Worm (Caenorhabditis elegans) whole organism, early embryonic: ENCODE data around the gene nos-1.

Experiments used
- B0310.2 ChIP-seq: sonication (generic microtip); optimal IDR thresholded peaks from 2 replicates; lab custom pipeline; 2016; ENCODE audit warnings: mild to moderate bottlenecking, missing genetic modification characterization, missing compliant biosample characterization
- F13C5.2 ChIP-seq: sonication (generic microtip); optimal IDR thresholded peaks from 2 replicates; lab custom pipeline; 2017; ENCODE audit warnings: mild to moderate bottlenecking, missing genetic modification characterization, inconsistent platforms, missing compliant biosample characterization
- aly-1 ChIP-seq: sonication (generic microtip); optimal IDR thresholded peaks from 2 replicates; lab custom pipeline; 2016; ENCODE audit warnings: missing genetic modification characterization, missing compliant biosample characterization
- ama-1 ChIP-seq: fragments of 150-350 bp; optimal IDR thresholded peaks from 2 replicates; lab custom pipeline; 2014
- ceh-13 ChIP-seq: fragments of 200-800 bp; sonication (Bioruptor generic); optimal IDR thresholded peaks from 2 replicates; lab custom pipeline; 2018; ENCODE audit warnings: mild to moderate bottlenecking, missing genetic modification characterization, missing compliant biosample characterization
- ceh-36 ChIP-seq: sonication (generic microtip); optimal IDR thresholded peaks from 2 replicates; lab custom pipeline; 2016; ENCODE audit warnings: missing genetic modification characterization, inconsistent platforms, missing compliant biosample characterization
- ets-7 ChIP-seq: sonication (generic microtip); optimal IDR thresholded peaks from 2 replicates; lab custom pipeline; 2016; ENCODE audit warnings: missing genotype, missing genetic modification characterization, missing compliant biosample characterization
- flt-1 ChIP-seq: fragments of 200-800 bp; sonication (Bioruptor generic); IDR thresholded peaks from 2 replicates; pipeline ENCODE4 v1.3.6; 2022; ENCODE audit warnings: missing genetic modification characterization, missing compliant biosample characterization
- hmbx-1 ChIP-seq: sonication (generic microtip); optimal IDR thresholded peaks from 2 replicates; lab custom pipeline; 2016; ENCODE audit warnings: mild to moderate bottlenecking, missing genetic modification characterization, missing compliant biosample characterization
- hmg-4 ChIP-seq: fragments of 200-800 bp; sonication (Bioruptor generic); optimal IDR thresholded peaks from 2 replicates; lab custom pipeline; 2018; ENCODE audit warnings: mild to moderate bottlenecking, missing genetic modification characterization, missing compliant biosample characterization
- hnd-1 ChIP-seq: sonication (generic microtip); optimal IDR thresholded peaks from 2 replicates; lab custom pipeline; 2016; ENCODE audit warnings: missing genetic modification characterization, missing compliant biosample characterization
- pes-1 ChIP-seq: fragments of 200-800 bp; sonication (Bioruptor generic); IDR thresholded peaks from 2 replicates; pipeline ENCODE4 v1.3.6; 2022; ENCODE audit warnings: missing genetic modification reagents, missing genetic modification characterization, missing compliant biosample characterization
- scrt-1 ChIP-seq: fragments of 200-800 bp; sonication (Bioruptor generic); IDR thresholded peaks from 2 replicates; pipeline ENCODE4 v1.3.6; 2022; ENCODE audit warnings: missing genetic modification characterization, missing compliant biosample characterization
- sea-1 ChIP-seq: fragments of 200-800 bp; sonication (Bioruptor generic); conservative IDR thresholded peaks from 2 replicates; pipeline ENCODE4 v1.3.6; 2022; ENCODE audit warnings: missing genetic modification characterization, missing compliant biosample characterization
- tbx-11 ChIP-seq: fragments of 200-800 bp; sonication (Bioruptor generic); IDR thresholded peaks from 2 replicates; pipeline ENCODE4 v1.3.6; 2022; ENCODE audit warnings: missing genetic modification characterization, missing compliant biosample characterization
- tbx-37 ChIP-seq: fragments of 200-800 bp; sonication (Bioruptor generic); conservative IDR thresholded peaks from 2 replicates; pipeline ENCODE4 v1.3.6; 2022; ENCODE audit warnings: missing genetic modification reagents, missing genetic modification characterization, missing compliant biosample characterization
- tra-4 ChIP-seq: sonication (generic microtip); optimal IDR thresholded peaks from 2 replicates; lab custom pipeline; 2017; ENCODE audit warnings: missing genetic modification characterization, missing compliant biosample characterization

nos-1 gene

ce11 chrII:10982017-10982416 is 29.1 kb upstream of the nos-1 start:
- no peak for TF ChIP-seq tra-4 (tag; lab: Kevin White, UChicago)
- TF ChIP-seq F13C5.2 (tag; lab: Kevin White, UChicago): no peak
- no peak for TF ChIP-seq ceh-36
- no peak for TF ChIP-seq pes-1 (GFP tag; lab: Robert Waterston, UW)
- no peak for TF ChIP-seq ets-7
- no peak for TF ChIP-seq aly-1 (tag; lab: Kevin White, UChicago)
- TF ChIP-seq tbx-37: no peak
- TF ChIP-seq ceh-13 (GFP tag; lab: Kevin White, UChicago): no peak
- no peak for TF ChIP-seq ama-1 (lab: Kevin White, UChicago)
- TF ChIP-seq flt-1 (GFP tag; lab: Robert Waterston, UW): no peak

ce11 chrII:10975239-10975638 is 22.3 kb upstream of the nos-1 start, which contains the start of gene ptp-3:
ptp-3 (plus strand) TSS chrII:10975539.
- TF ChIP-seq aly-1 (tag; lab: Kevin White, UChicago) (no peak), ceh-13 (GFP tag; lab: Kevin White, UChicago) (no peak), hnd-1 (tag; lab: Kevin White, UChicago) (no peak), F13C5.2 (tag; lab: Kevin White, UChicago) (no peak), B0310.2 (tag; lab: Kevin White, UChicago) (no peak), flt-1 (GFP tag; lab: Robert Waterston, UW) (no peak), pes-1 (GFP tag; lab: Robert Waterston, UW) (no peak)

- no peak for TF ChIP-seq tbx-37
- no peak for TF ChIP-seq pes-1 (GFP tag; lab: Robert Waterston, UW)
- TF ChIP-seq ceh-36: no peak
- TF ChIP-seq hnd-1 (tag; lab: Kevin White, UChicago): no peak
- TF ChIP-seq F13C5.2 (tag; lab: Kevin White, UChicago): no peak
- TF ChIP-seq tbx-11 (GFP tag; lab: Robert Waterston, UW): no peak
- TF ChIP-seq B0310.2 (tag; lab: Kevin White, UChicago): no peak
- TF ChIP-seq hmbx-1 (tag; lab: Kevin White, UChicago): no peak
- TF ChIP-seq hmg-4 (GFP tag; lab: Kevin White, UChicago): no peak
- no peak for TF ChIP-seq aly-1 (tag; lab: Kevin White, UChicago)
Observed at ce11 chrII:10971677-10972076, 18.7 kb upstream of the nos-1 start.

- TF ChIP-seq ama-1 (lab: Kevin White, UChicago): no peak
- no peak for TF ChIP-seq scrt-1
- no peak for TF ChIP-seq F13C5.2 (tag; lab: Kevin White, UChicago)
- no peak for TF ChIP-seq hmg-4 (GFP tag; lab: Kevin White, UChicago)
- TF ChIP-seq tbx-11 (GFP tag; lab: Robert Waterston, UW): no peak
- no peak for TF ChIP-seq tbx-37
- TF ChIP-seq sea-1 (GFP tag; lab: Robert Waterston, UW): no peak
- TF ChIP-seq ets-7: no peak
- no peak for TF ChIP-seq hnd-1 (tag; lab: Kevin White, UChicago)
- no peak for TF ChIP-seq flt-1 (GFP tag; lab: Robert Waterston, UW)
- no peak for TF ChIP-seq hmbx-1 (tag; lab: Kevin White, UChicago)
- TF ChIP-seq ceh-36: no peak
- TF ChIP-seq ceh-13 (GFP tag; lab: Kevin White, UChicago): no peak
- TF ChIP-seq B0310.2 (tag; lab: Kevin White, UChicago): no peak
- TF ChIP-seq aly-1 (tag; lab: Kevin White, UChicago): no peak
- TF ChIP-seq tra-4 (tag; lab: Kevin White, UChicago): no peak
- no peak for TF ChIP-seq pes-1 (GFP tag; lab: Robert Waterston, UW)
Observed at ce11 chrII:10970625-10971024, 17.7 kb upstream of the nos-1 start.

- TF ChIP-seq sea-1 (GFP tag; lab: Robert Waterston, UW) (no peak), B0310.2 (tag; lab: Kevin White, UChicago) (no peak), aly-1 (tag; lab: Kevin White, UChicago) (no peak), hnd-1 (tag; lab: Kevin White, UChicago) (no peak), ama-1 (lab: Kevin White, UChicago) (no peak), hmg-4 (GFP tag; lab: Kevin White, UChicago) (no peak), flt-1 (GFP tag; lab: Robert Waterston, UW) (no peak), ceh-36 (no peak), F13C5.2 (tag; lab: Kevin White, UChicago) (no peak), pes-1 (GFP tag; lab: Robert Waterston, UW) (no peak), tra-4 (tag; lab: Kevin White, UChicago) (no peak)
Observed at ce11 chrII:10964748-10965147, 11.8 kb upstream of the nos-1 start.

ce11 chrII:10959676-10960075 is 6.7 kb upstream of the nos-1 start:
- no peak for TF ChIP-seq F13C5.2 (tag; lab: Kevin White, UChicago)
- no peak for TF ChIP-seq tbx-37
- TF ChIP-seq hmbx-1 (tag; lab: Kevin White, UChicago): no peak

- TF ChIP-seq ama-1 (lab: Kevin White, UChicago) (no peak), B0310.2 (tag; lab: Kevin White, UChicago) (no peak), ets-7 (no peak), tra-4 (tag; lab: Kevin White, UChicago) (no peak), ceh-36 (no peak), hmbx-1 (tag; lab: Kevin White, UChicago) (no peak), scrt-1 (no peak), flt-1 (GFP tag; lab: Robert Waterston, UW) (no peak), tbx-37 (no peak), tbx-11 (GFP tag; lab: Robert Waterston, UW) (no peak), aly-1 (tag; lab: Kevin White, UChicago) (no peak), pes-1 (GFP tag; lab: Robert Waterston, UW) (no peak), ceh-13 (GFP tag; lab: Kevin White, UChicago) (no peak), F13C5.2 (tag; lab: Kevin White, UChicago) (no peak), hmg-4 (GFP tag; lab: Kevin White, UChicago) (no peak), sea-1 (GFP tag; lab: Robert Waterston, UW) (no peak), hnd-1 (tag; lab: Kevin White, UChicago) (no peak)
Observed at ce11 chrII:10959138-10959537, 6.2 kb upstream of the nos-1 start.
